Worm (Caenorhabditis elegans) whole organism, midembryonic: Measurements from ENCODE around the gene tbcc-1.

Experiments
- T22C8.4 ChIP-seq: fragments of 200-800 bp; sonication (Bioruptor generic); IDR thresholded peaks from 2 replicates; pipeline ENCODE4 v1.3.6; 2022; ENCODE audit warnings: missing genetic modification characterization, missing compliant biosample characterization
- cog-1 ChIP-seq: sonication (generic microtip); optimal IDR thresholded peaks from 2 replicates; lab custom pipeline; 2016; ENCODE audit warnings: missing genetic modification characterization, missing compliant biosample characterization
- flt-1 ChIP-seq: fragments of 200-800 bp; sonication (Bioruptor generic); IDR thresholded peaks from 2 replicates; pipeline ENCODE4 v1.3.6; 2022; ENCODE audit warnings: missing genetic modification characterization, missing compliant biosample characterization
- klf-2 ChIP-seq: fragments of 200-800 bp; sonication (Bioruptor generic); conservative IDR thresholded peaks from 2 replicates; pipeline ENCODE4 v1.3.6; 2022; ENCODE audit warnings: missing genetic modification reagents, missing genetic modification characterization, missing compliant biosample characterization
- med-1 ChIP-seq: sonication (generic microtip); optimal IDR thresholded peaks from 2 replicates; lab custom pipeline; 2017; ENCODE audit warnings: missing genetic modification characterization, mild to moderate bottlenecking, missing compliant biosample characterization, antibody characterized with exemption, missing genetic modification reagents; ENCODE audit not compliant: insufficient read depth
- ref-1 ChIP-seq: fragments of 200-800 bp; sonication (Bioruptor generic); conservative IDR thresholded peaks from 2 replicates; pipeline ENCODE4 v1.3.6; 2022; ENCODE audit warnings: missing genetic modification reagents, missing genetic modification characterization, missing compliant biosample characterization
- tab-1 ChIP-seq: fragments of 200-800 bp; sonication (Bioruptor generic); IDR thresholded peaks from 2 replicates; pipeline ENCODE4 v1.3.6; 2022; ENCODE audit warnings: missing genetic modification characterization, missing compliant biosample characterization
- ztf-23 ChIP-seq: fragments of 200-800 bp; sonication (Bioruptor generic); IDR thresholded peaks from 2 replicates; pipeline ENCODE4 v1.3.6; 2022; ENCODE audit warnings: missing genetic modification reagents, missing genetic modification characterization, missing compliant biosample characterization
- ztf-29 ChIP-seq: fragments of 200-800 bp; sonication (Bioruptor generic); IDR thresholded peaks from 2 replicates; pipeline ENCODE4 v1.3.6; 2022; ENCODE audit warnings: missing genetic modification reagents, missing genetic modification characterization, missing compliant biosample characterization

The tbcc-1 gene

ce11 chrIII:2769078-2769477 is 19.2 kb upstream of the tbcc-1 start:
- no peak for TF ChIP-seq T22C8.4

- TF ChIP-seq cog-1 (tag; lab: Kevin White, UChicago), result no peak
These were observed 17.5 kb upstream of the tbcc-1 start for ce11 chrIII:2770752-2771151.

- TF ChIP-seq T22C8.4 (no peak), klf-2 (GFP tag; lab: Robert Waterston, UW) (no peak), tab-1 (GFP tag; lab: Robert Waterston, UW) (no peak)
These were observed 9.6 kb upstream of the tbcc-1 start, which contains the start of gene laf-1 for ce11 chrIII:2778655-2779054. Gene laf-1 (minus strand): TSS chrIII:2779053.

- TF ChIP-seq ref-1 (GFP tag; lab: Robert Waterston, UW), result no peak
- TF ChIP-seq T22C8.4, result peak; percentile 64; the same call in 1 of the 2 replicates
These were observed 8.0 kb upstream of the tbcc-1 start for ce11 chrIII:2780283-2780682.

ce11 chrIII:2780793-2781192 is 7.4 kb upstream of the tbcc-1 start, which contains the start of gene Y71H2AM.6:
Gene Y71H2AM.6 (plus strand): TSS chrIII:2781056.
- no peak for TF ChIP-seq ztf-29 (GFP tag; lab: Robert Waterston, UW)
- no peak for TF ChIP-seq flt-1 (GFP tag; lab: Robert Waterston, UW)
- TF ChIP-seq T22C8.4, result peak; percentile 11; the same call in 1 of the 2 replicates
- no peak for TF ChIP-seq ref-1 (GFP tag; lab: Robert Waterston, UW)
- TF ChIP-seq cog-1 (tag; lab: Kevin White, UChicago), result no peak

- TF ChIP-seq ztf-29 (GFP tag; lab: Robert Waterston, UW) (no peak), flt-1 (GFP tag; lab: Robert Waterston, UW) (no peak), klf-2 (GFP tag; lab: Robert Waterston, UW) (no peak), cog-1 (tag; lab: Kevin White, UChicago) (no peak), ref-1 (GFP tag; lab: Robert Waterston, UW) (no peak), ztf-23 (GFP tag; lab: Robert Waterston, UW) (no peak), med-1 (no peak), tab-1 (GFP tag; lab: Robert Waterston, UW) (no peak), T22C8.4 (no peak)
These were observed 6.4 kb upstream of the tbcc-1 start for ce11 chrIII:2781833-2782232.

ce11 chrIII:2785840-2786239 is 2.4 kb upstream of the tbcc-1 start, which contains the start of gene Y71H2AM.20:
Gene Y71H2AM.20 (minus strand): TSS chrIII:2785948.
- TF ChIP-seq med-1, result peak; percentile 27
- TF ChIP-seq ref-1 (GFP tag; lab: Robert Waterston, UW), result no peak
- TF ChIP-seq ztf-29 (GFP tag; lab: Robert Waterston, UW), result peak; percentile 19; the same call in 1 of the 2 replicates
- 0 out of 2 replicates have a peak, but pooled peaks have one; percentile 74 for TF ChIP-seq tab-1 (GFP tag; lab: Robert Waterston, UW)
- peak; percentile 89 for TF ChIP-seq flt-1 (GFP tag; lab: Robert Waterston, UW)
- peak; percentile 79 for TF ChIP-seq T22C8.4
- peak; percentile 79 for TF ChIP-seq ztf-23 (GFP tag; lab: Robert Waterston, UW)
- 0 out of 2 replicates have a peak, but pooled peaks have one; percentile 4 for TF ChIP-seq klf-2 (GFP tag; lab: Robert Waterston, UW)
- TF ChIP-seq cog-1 (tag; lab: Kevin White, UChicago), result peak; percentile 76

- no peak for TF ChIP-seq tab-1 (GFP tag; lab: Robert Waterston, UW)
- TF ChIP-seq ref-1 (GFP tag; lab: Robert Waterston, UW), result no peak
- TF ChIP-seq cog-1 (tag; lab: Kevin White, UChicago), result no peak
- TF ChIP-seq med-1, result no peak
- no peak for TF ChIP-seq ztf-23 (GFP tag; lab: Robert Waterston, UW)
- TF ChIP-seq T22C8.4, result no peak
- no peak for TF ChIP-seq klf-2 (GFP tag; lab: Robert Waterston, UW)
- TF ChIP-seq flt-1 (GFP tag; lab: Robert Waterston, UW), result no peak
- no peak for TF ChIP-seq ztf-29 (GFP tag; lab: Robert Waterston, UW)
These were observed 1.5 kb upstream of the tbcc-1 start, which contains the start of gene nduc-2 for ce11 chrIII:2786740-2787139. Gene nduc-2 (plus strand): TSS chrIII:2786852.

ce11 chrIII:2794057-2794456 is 5.8 kb downstream of the tbcc-1 start:
- TF ChIP-seq klf-2 (GFP tag; lab: Robert Waterston, UW), result no peak
- TF ChIP-seq tab-1 (GFP tag; lab: Robert Waterston, UW), result no peak
- TF ChIP-seq ztf-29 (GFP tag; lab: Robert Waterston, UW), result no peak
- no peak for TF ChIP-seq ztf-23 (GFP tag; lab: Robert Waterston, UW)
- no peak for TF ChIP-seq flt-1 (GFP tag; lab: Robert Waterston, UW)
- no peak for TF ChIP-seq cog-1 (tag; lab: Kevin White, UChicago)
- TF ChIP-seq med-1, result no peak
- no peak for TF ChIP-seq T22C8.4
- no peak for TF ChIP-seq ref-1 (GFP tag; lab: Robert Waterston, UW)

- TF ChIP-seq klf-2 (GFP tag; lab: Robert Waterston, UW), result no peak
- TF ChIP-seq ztf-29 (GFP tag; lab: Robert Waterston, UW), result 0 out of 2 replicates have a peak, but pooled peaks have one; percentile 42
- TF ChIP-seq cog-1 (tag; lab: Kevin White, UChicago), result no peak
- 0 out of 2 replicates have a peak, but pooled peaks have one; percentile 5 for TF ChIP-seq flt-1 (GFP tag; lab: Robert Waterston, UW)
- TF ChIP-seq ztf-23 (GFP tag; lab: Robert Waterston, UW), result no peak
These were observed 7.3 kb downstream of the tbcc-1 start for ce11 chrIII:2795442-2796023.

- TF ChIP-seq tab-1 (GFP tag; lab: Robert Waterston, UW) (0 out of 2 replicates have a peak, but pooled peaks have one; percentile 33), ztf-23 (GFP tag; lab: Robert Waterston, UW) (no peak)
These were observed 12.5 kb downstream of the tbcc-1 start for ce11 chrIII:2800743-2801142.
